Worm (Caenorhabditis elegans): Measurements from ENCODE around the gene str-30.

str-30 gene

ce11 chrV:3717751-3718150, 7.1 kb upstream of the str-30 start:
- TF ChIP-seq lin-11 (tag; optimal IDR thresholded peaks at IDR 0.05) (peak; percentile 38), sma-9 (GFP tag; optimal IDR thresholded peaks at IDR 0.05) (peak; percentile 30), sma-9 (tag; optimal IDR thresholded peaks at IDR 0.05) (no peak), ama-1 (optimal IDR thresholded peaks at IDR 0.05) (peak; percentile 37), unc-39 (tag; optimal IDR thresholded peaks at IDR 0.05) (no peak), ZK546.5 (tag; optimal IDR thresholded peaks at IDR 0.05) (no peak), aly-2 (tag; optimal IDR thresholded peaks at IDR 0.05) (no peak), snpc-4 (tag; optimal IDR thresholded peaks at IDR 0.05) (no peak), ztf-1 (GFP tag; conservative IDR thresholded peaks at IDR 0.05) (no peak), nhr-77 (tag; optimal IDR thresholded peaks at IDR 0.05) (no peak), elt-1 (tag; optimal IDR thresholded peaks at IDR 0.05) (no peak), egl-27 (tag; optimal IDR thresholded peaks at IDR 0.05) (peak; percentile 32), unc-62 (GFP tag; optimal IDR thresholded peaks at IDR 0.05) (no peak), Y55F3AM.14 (GFP tag; optimal IDR thresholded peaks at IDR 0.05) (no peak), nhr-6 (tag; optimal IDR thresholded peaks at IDR 0.05) (peak; percentile 44), skn-1 (tag; optimal IDR thresholded peaks at IDR 0.05) (no peak), sem-4 (tag; optimal IDR thresholded peaks at IDR 0.05) (peak; percentile 3), lin-39 (tag; optimal IDR thresholded peaks at IDR 0.05) (no peak), nhr-11 (tag; optimal IDR thresholded peaks at IDR 0.05) (no peak), dmd-4 (tag; optimal IDR thresholded peaks at IDR 0.05) (no peak), mab-5 (tag; optimal IDR thresholded peaks at IDR 0.05) (no peak), nhr-25 (tag; optimal IDR thresholded peaks at IDR 0.05) (no peak), nhr-23 (tag; optimal IDR thresholded peaks at IDR 0.05) (no peak), nhr-237 (tag; optimal IDR thresholded peaks at IDR 0.05) (no peak), F13H6.1 (tag; optimal IDR thresholded peaks at IDR 0.05) (peak; percentile 43), ceh-82 (tag; optimal IDR thresholded peaks at IDR 0.05) (no peak), crh-2 (tag; optimal IDR thresholded peaks at IDR 0.05) (peak; percentile 39), C34F6.9 (tag; optimal IDR thresholded peaks at IDR 0.05) (peak; percentile 69), ztf-11 (tag; optimal IDR thresholded peaks at IDR 0.05) (no peak), mdl-1 (tag; optimal IDR thresholded peaks at IDR 0.05) (peak; percentile 29 to 44), zag-1 (tag; optimal IDR thresholded peaks at IDR 0.05) (peak; percentile 61), blmp-1 (tag; optimal IDR thresholded peaks at IDR 0.05; ENCODE audit: insufficient read depth) (no peak), nhr-129 (tag; optimal IDR thresholded peaks at IDR 0.05) (peak; percentile 69), elt-3 (tag; optimal IDR thresholded peaks at IDR 0.05) (no peak), nhr-21 (tag; optimal IDR thresholded peaks at IDR 0.05) (peak; percentile 10), alr-1 (tag; optimal IDR thresholded peaks at IDR 0.05) (no peak), lin-13 (GFP tag; optimal IDR thresholded peaks at IDR 0.05) (peak; percentile 31), R02D3.7 (tag; optimal IDR thresholded peaks at IDR 0.05) (no peak), ceh-16 (tag; optimal IDR thresholded peaks at IDR 0.05) (no peak), unc-55 (GFP tag; optimal IDR thresholded peaks at IDR 0.05) (peak; percentile 58), sma-3 (GFP tag; optimal IDR thresholded peaks at IDR 0.05) (no peak), fos-1 (tag; optimal IDR thresholded peaks at IDR 0.05) (peak; percentile 2), lsy-2 (tag; optimal IDR thresholded peaks at IDR 0.05) (peak in 1 of 2 experiments; percentile 72), gmeb-1 (tag; optimal IDR thresholded peaks at IDR 0.05) (no peak), ztf-4 (tag; optimal IDR thresholded peaks at IDR 0.05) (no peak), mbf-1 (tag; optimal IDR thresholded peaks at IDR 0.05) (no peak), nhr-10 (tag; optimal IDR thresholded peaks at IDR 0.05) (no peak), nhr-12 (tag; optimal IDR thresholded peaks at IDR 0.05) (no peak), peb-1 (tag; optimal IDR thresholded peaks at IDR 0.05) (no peak)
